Fruit fly (Drosophila melanogaster): ENCODE results near the gene CG8891.

- TF ChIP-seq psq (optimal IDR thresholded peaks at IDR 0.05) = no peak
- no peak for TF ChIP-seq usp (GFP tag; optimal IDR thresholded peaks at IDR 0.05)
- no peak for TF ChIP-seq EcR (GFP tag; optimal IDR thresholded peaks at IDR 0.05)
- no peak for TF ChIP-seq pan (optimal IDR thresholded peaks at IDR 0.05)
These were observed 19.5 kb upstream of the CG8891 start for dm6 chr2L:4998571-4999191.
